Worm (Caenorhabditis elegans) whole organism, midembryonic: ENCODE data around the gene F47B8.14.

Experiments used
- T22C8.4 ChIP-seq: fragments of 200-800 bp; sonication (Bioruptor generic); IDR thresholded peaks from 2 replicates; pipeline ENCODE4 v1.3.6; 2022; ENCODE audit warnings: missing genetic modification characterization, missing compliant biosample characterization
- cog-1 ChIP-seq: sonication (generic microtip); optimal IDR thresholded peaks from 2 replicates; lab custom pipeline; 2016; ENCODE audit warnings: missing genetic modification characterization, missing compliant biosample characterization
- flt-1 ChIP-seq: fragments of 200-800 bp; sonication (Bioruptor generic); IDR thresholded peaks from 2 replicates; pipeline ENCODE4 v1.3.6; 2022; ENCODE audit warnings: missing genetic modification characterization, missing compliant biosample characterization
- klf-2 ChIP-seq: fragments of 200-800 bp; sonication (Bioruptor generic); conservative IDR thresholded peaks from 2 replicates; pipeline ENCODE4 v1.3.6; 2022; ENCODE audit warnings: missing genetic modification reagents, missing genetic modification characterization, missing compliant biosample characterization
- med-1 ChIP-seq: sonication (generic microtip); optimal IDR thresholded peaks from 2 replicates; lab custom pipeline; 2017; ENCODE audit warnings: missing genetic modification characterization, mild to moderate bottlenecking, missing compliant biosample characterization, antibody characterized with exemption, missing genetic modification reagents; ENCODE audit not compliant: insufficient read depth
- ref-1 ChIP-seq: fragments of 200-800 bp; sonication (Bioruptor generic); conservative IDR thresholded peaks from 2 replicates; pipeline ENCODE4 v1.3.6; 2022; ENCODE audit warnings: missing genetic modification reagents, missing genetic modification characterization, missing compliant biosample characterization
- tab-1 ChIP-seq: fragments of 200-800 bp; sonication (Bioruptor generic); IDR thresholded peaks from 2 replicates; pipeline ENCODE4 v1.3.6; 2022; ENCODE audit warnings: missing genetic modification characterization, missing compliant biosample characterization
- ztf-23 ChIP-seq: fragments of 200-800 bp; sonication (Bioruptor generic); IDR thresholded peaks from 2 replicates; pipeline ENCODE4 v1.3.6; 2022; ENCODE audit warnings: missing genetic modification reagents, missing genetic modification characterization, missing compliant biosample characterization
- ztf-29 ChIP-seq: fragments of 200-800 bp; sonication (Bioruptor generic); IDR thresholded peaks from 2 replicates; pipeline ENCODE4 v1.3.6; 2022; ENCODE audit warnings: missing genetic modification reagents, missing genetic modification characterization, missing compliant biosample characterization

F47B8.14 gene

DNA sequence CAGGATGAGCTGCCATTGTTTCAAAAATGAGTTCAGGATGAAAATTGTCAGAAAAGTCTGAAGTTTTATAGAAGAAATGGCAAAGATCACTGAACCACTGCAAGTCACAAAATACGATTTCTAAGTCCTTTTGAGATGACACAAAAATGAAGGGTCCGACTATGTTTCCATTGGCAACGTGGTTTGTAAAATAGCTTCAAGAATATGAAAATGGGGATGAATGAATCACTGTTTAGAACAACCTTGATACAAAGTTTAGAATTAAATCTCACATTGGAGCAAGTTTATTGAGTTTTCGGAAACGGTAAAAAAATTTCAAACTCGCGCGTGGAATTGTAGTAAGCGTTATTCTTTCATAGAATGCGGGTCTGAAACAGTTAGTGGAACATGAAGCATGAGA is 9.2 kb upstream of the F47B8.14 start, which contains the start of gene ddn-3:
ddn-3 (minus strand) TSS at position 101 of the 400 bp plus-strand sequence.
- TF ChIP-seq ztf-23 (GFP tag; lab: Robert Waterston, UW) (no peak), ref-1 (GFP tag; lab: Robert Waterston, UW) (no peak), tab-1 (GFP tag; lab: Robert Waterston, UW) (no peak), ztf-29 (GFP tag; lab: Robert Waterston, UW) (no peak), med-1 (GFP tag; lab: Kevin White, UChicago) (no peak), klf-2 (GFP tag; lab: Robert Waterston, UW) (no peak), cog-1 (tag; lab: Kevin White, UChicago) (no peak), flt-1 (GFP tag; lab: Robert Waterston, UW) (no peak), T22C8.4 (no peak)

DNA sequence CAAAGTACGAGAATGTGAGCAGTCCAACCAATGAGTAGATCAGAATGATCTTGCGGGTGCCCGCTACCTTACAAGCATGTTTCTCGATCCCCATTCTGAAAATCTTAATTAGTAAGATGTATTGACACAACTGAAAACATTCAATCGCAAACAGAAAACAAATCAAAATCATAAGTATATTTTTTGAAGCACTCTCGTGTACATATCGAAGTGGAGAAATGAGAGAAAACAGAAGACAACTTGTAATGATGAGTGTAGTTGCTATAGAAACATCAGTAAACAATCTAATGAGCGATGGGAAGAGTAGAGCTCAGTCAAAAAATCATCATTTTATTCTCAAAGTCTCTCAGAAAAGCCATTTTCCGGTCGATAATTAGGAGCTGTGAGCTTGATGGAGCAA is 7.7 kb upstream of the F47B8.14 start, which contains the start of gene F14D7.8:
F14D7.8 (minus strand) TSS at position 101 of the 400 bp plus-strand sequence.
- TF ChIP-seq T22C8.4 (no peak), cog-1 (tag; lab: Kevin White, UChicago) (no peak), ref-1 (GFP tag; lab: Robert Waterston, UW) (no peak), tab-1 (GFP tag; lab: Robert Waterston, UW) (no peak), ztf-29 (GFP tag; lab: Robert Waterston, UW) (no peak), klf-2 (GFP tag; lab: Robert Waterston, UW) (no peak), flt-1 (GFP tag; lab: Robert Waterston, UW) (no peak), med-1 (GFP tag; lab: Kevin White, UChicago) (no peak), ztf-23 (GFP tag; lab: Robert Waterston, UW) (no peak)

DNA sequence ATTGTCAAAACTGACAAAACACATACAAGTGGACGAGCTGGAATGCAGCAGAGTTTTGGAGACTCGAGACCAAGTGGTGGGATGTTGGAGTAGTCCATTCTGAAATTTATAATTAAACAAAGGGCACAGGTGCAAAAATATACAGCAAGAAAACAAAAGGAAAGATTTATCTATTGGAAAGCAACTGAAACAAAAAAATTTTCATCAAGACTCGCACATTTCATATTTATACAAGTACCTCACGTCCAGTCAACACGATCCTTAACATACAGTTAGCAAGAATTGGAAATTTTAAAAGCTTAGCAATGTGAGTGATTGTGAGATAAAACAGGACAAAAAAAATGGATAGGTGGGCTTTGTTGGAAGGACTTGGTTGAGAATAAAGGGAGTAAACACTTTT is 6.1 kb upstream of the F47B8.14 start, which contains the start of gene F47B8.1:
F47B8.1 (minus strand) TSS at position 101 of the 400 bp plus-strand sequence.
- no peak for TF ChIP-seq T22C8.4
- TF ChIP-seq cog-1 (tag; lab: Kevin White, UChicago): no peak
- no peak for TF ChIP-seq klf-2 (GFP tag; lab: Robert Waterston, UW)
- TF ChIP-seq flt-1 (GFP tag; lab: Robert Waterston, UW): no peak
- TF ChIP-seq ref-1 (GFP tag; lab: Robert Waterston, UW): no peak
- no peak for TF ChIP-seq ztf-29 (GFP tag; lab: Robert Waterston, UW)

DNA sequence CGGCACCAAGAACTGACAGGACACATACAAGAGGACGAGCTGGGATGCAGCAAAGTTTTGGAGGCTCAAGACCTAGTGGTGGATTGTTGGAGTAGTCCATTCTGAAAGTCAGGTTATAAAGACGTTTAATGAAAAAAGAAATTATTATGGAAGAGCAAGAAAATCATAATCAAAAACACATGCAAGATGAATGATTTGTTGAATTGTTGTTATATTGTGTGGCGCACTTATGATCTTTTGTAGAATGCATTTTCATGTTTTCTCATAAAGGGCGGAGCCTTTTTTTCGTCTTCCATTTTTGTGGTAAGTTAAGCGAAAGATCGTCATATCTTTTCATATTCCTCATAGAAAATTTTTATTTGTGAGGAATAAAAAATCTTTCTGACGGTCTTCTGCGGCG is 3.8 kb upstream of the F47B8.14 start, which contains the start of gene F47B8.2:
F47B8.2 (minus strand) TSS at position 101 of the 400 bp plus-strand sequence.
- no peak for TF ChIP-seq med-1 (GFP tag; lab: Kevin White, UChicago)

DNA sequence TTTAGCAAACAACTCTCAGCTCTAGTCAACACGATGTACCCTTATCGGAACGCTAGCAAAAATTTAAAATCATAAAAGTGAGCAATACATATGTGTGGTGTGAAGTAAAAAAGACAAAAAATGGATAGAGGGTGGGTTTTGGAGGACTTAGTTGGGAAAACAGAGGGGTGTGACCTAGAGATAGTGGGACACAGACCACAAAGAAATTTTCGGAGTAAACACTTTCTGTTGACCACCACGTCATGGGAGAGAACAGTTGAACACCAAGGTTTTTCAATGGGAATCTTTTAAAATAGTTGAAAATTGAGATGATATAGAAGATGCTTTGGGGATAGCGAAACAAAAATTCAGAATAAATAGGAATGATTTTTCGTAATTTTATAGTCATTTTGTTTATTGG is 3.1 kb upstream of the F47B8.14 start:
- TF ChIP-seq T22C8.4: no peak

DNA sequence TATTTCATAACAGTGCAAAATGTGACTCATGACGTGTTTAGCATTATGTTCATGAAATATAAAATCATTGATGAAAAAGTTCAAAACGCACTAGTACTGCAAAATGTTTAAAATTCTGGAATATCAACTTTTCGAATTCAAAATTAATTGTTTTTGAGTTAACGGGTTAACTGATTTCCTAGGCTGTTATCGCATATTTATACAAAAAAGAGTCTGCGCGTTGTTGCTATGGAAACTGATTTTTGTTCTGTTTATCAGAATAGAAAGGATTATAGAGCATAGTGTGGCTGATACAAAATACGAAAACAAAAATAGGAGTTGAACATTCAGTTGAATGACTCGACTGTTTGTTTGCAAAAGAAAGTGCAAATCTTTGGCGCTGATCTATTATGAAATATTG is 2.7 kb upstream of the F47B8.14 start:
- TF ChIP-seq ref-1 (GFP tag; lab: Robert Waterston, UW) (no peak), ztf-29 (GFP tag; lab: Robert Waterston, UW) (no peak), flt-1 (GFP tag; lab: Robert Waterston, UW) (no peak), ztf-23 (GFP tag; lab: Robert Waterston, UW) (no peak), med-1 (GFP tag; lab: Kevin White, UChicago) (no peak), cog-1 (tag; lab: Kevin White, UChicago) (no peak), klf-2 (GFP tag; lab: Robert Waterston, UW) (no peak), tab-1 (GFP tag; lab: Robert Waterston, UW) (no peak), T22C8.4 (no peak)

DNA sequence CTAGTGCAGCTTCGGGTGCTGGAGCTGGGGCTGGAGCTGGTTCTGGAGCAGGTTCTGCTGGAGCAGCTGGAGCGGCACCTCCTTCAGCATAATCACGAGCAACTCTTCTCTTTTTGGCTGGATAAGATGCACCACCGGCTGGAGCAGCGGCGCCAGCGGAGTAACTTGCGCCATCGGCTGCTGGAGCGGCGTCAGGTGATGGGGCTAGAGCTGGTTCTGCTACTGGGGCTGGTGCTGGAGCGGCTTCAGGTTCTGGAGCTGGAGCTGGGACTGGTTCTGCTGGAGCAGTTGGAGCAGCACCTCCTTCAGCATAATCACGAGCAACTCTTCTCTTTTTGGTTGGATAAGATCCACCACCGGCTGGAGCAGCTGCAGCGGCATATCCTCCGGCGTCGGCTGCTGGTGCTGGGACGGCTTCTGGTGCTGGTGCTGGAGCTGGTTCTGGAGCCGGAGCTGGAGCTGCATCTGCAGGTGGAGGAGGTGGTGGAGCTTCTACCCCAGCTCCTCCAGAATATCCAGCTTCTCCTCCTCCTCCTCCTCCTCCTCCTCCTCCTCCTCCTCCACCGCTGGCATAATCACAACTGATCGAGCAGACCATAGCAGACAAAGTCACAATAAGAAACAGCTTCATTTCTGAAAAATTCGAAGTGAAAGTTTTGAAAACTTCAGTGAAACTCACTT is 1.1 kb upstream of the F47B8.14 start, which contains the start of gene F47B8.13:
F47B8.13 (minus strand) TSS at position 631 of the 681 bp plus-strand sequence.
- TF ChIP-seq tab-1 (GFP tag; lab: Robert Waterston, UW): no peak
- no peak for TF ChIP-seq klf-2 (GFP tag; lab: Robert Waterston, UW)
- no peak for TF ChIP-seq T22C8.4
- TF ChIP-seq flt-1 (GFP tag; lab: Robert Waterston, UW): no peak
- no peak for TF ChIP-seq cog-1 (tag; lab: Kevin White, UChicago)
- no peak for TF ChIP-seq ztf-23 (GFP tag; lab: Robert Waterston, UW)
- TF ChIP-seq ref-1 (GFP tag; lab: Robert Waterston, UW): no peak
- TF ChIP-seq med-1 (GFP tag; lab: Kevin White, UChicago): no peak
- no peak for TF ChIP-seq ztf-29 (GFP tag; lab: Robert Waterston, UW)

DNA sequence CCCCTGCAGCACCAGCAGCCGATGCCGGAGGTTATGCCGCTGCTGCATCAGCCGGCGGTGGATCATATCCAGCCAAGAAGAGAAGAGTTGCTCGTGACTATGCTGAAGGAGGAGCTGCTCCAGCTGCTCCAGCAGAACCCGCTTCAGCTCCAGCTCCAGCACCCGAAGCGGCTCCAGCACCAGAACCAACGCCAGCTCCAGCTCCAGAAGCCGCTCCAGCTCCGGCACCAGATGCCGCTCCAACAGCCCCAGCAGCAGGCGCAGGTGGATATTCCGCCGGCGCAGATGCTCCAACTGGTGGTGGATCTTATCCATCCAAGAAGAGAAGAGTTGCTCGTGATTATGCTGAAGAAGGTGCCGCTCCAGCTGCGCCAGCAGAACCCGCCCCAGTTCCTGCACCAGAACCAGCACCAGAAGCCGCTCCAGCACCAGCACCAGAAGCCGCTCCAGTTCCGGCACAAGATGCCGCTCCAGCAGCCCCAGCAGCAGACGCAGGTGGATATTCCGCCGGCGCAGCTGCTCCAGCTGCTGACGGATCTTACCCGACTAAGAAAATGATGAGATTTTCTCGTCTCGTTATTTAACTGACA is 479 bp downstream of the F47B8.14 start:
- TF ChIP-seq med-1 (GFP tag; lab: Kevin White, UChicago): no peak
- no peak for TF ChIP-seq klf-2 (GFP tag; lab: Robert Waterston, UW)
- no peak for TF ChIP-seq tab-1 (GFP tag; lab: Robert Waterston, UW)
- TF ChIP-seq ztf-23 (GFP tag; lab: Robert Waterston, UW): no peak
- no peak for TF ChIP-seq flt-1 (GFP tag; lab: Robert Waterston, UW)
- TF ChIP-seq ref-1 (GFP tag; lab: Robert Waterston, UW): no peak
- TF ChIP-seq T22C8.4: no peak
- no peak for TF ChIP-seq ztf-29 (GFP tag; lab: Robert Waterston, UW)
- no peak for TF ChIP-seq cog-1 (tag; lab: Kevin White, UChicago)

DNA sequence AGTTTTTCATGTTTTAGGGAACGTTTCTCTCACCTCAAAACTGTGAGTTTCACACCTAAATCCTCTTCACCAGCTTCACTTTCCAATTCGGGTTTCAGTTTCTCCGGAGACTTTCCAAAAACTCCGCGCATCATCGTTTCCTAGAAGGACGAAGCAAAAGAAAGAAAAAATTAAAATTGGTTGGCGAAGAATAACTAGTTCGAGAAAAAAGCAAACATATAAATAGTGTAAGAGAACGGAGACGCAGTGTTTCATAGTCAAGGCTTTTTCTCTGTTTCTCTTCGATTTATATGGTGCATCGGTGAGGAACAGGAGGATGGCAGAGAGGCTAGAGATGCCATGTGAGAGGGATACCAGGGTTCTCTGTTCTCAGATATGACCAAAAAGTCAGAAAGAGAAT is 2.4 kb downstream of the F47B8.14 start, which contains the start of gene F47B8.3:
F47B8.3 (minus strand) TSS at position 261 of the 400 bp plus-strand sequence.
- TF ChIP-seq flt-1 (GFP tag; lab: Robert Waterston, UW): no peak
- TF ChIP-seq ztf-23 (GFP tag; lab: Robert Waterston, UW): no peak
- no peak for TF ChIP-seq tab-1 (GFP tag; lab: Robert Waterston, UW)
- no peak for TF ChIP-seq ztf-29 (GFP tag; lab: Robert Waterston, UW)
